Worm (Caenorhabditis elegans) whole organism, young adult: ENCODE data around the gene irld-61.

ENCODE experiments used
- F37B4.10 ChIP-seq: fragments of 200-800 bp; sonication (Bioruptor generic); IDR thresholded peaks from 2 replicates; pipeline ENCODE4 v1.3.6; 2022; ENCODE audit warnings: missing genetic modification characterization, missing compliant biosample characterization
- sea-2 ChIP-seq: fragments of 200-800 bp; sonication (Bioruptor generic); IDR thresholded peaks from 2 replicates; pipeline ENCODE4 v1.3.6; 2022; ENCODE audit warnings: missing genetic modification characterization, missing compliant biosample characterization
- zim-3 ChIP-seq: sonication (generic microtip); optimal IDR thresholded peaks from 2 replicates; lab custom pipeline; 2017; ENCODE audit warnings: mild to moderate bottlenecking, missing genetic modification characterization, moderate library complexity, missing compliant biosample characterization

DNA sequence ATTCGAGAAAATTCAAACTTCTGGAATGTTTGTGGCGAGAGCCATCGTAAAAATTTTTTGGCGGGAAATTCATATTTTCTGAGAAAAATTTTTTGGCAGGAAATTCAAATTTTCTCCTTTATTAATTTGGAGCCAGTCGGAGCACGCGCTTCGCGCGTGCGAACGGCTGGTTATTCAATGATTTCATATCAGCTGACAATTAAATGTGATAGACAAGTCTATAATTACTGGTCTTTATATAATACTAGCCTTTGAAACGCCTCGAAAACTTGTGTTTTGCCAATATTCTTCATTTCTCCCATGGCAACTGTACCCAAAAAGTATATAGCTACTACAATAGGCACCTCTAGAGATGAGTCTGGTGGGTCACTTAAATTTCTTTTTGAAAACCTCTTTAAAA, 9.3 kb upstream of the irld-61 start, which contains the start of gene srw-10:
- TF ChIP-seq sea-2 = no peak
- TF ChIP-seq F37B4.10 (GFP tag; lab: Robert Waterston, UW) = no peak
- TF ChIP-seq zim-3 = no peak
